Worm (Caenorhabditis elegans) whole organism, L3 larva: ENCODE data around the gene cwf-19L2.

ENCODE experiments used
- R02D3.7 ChIP-seq: fragments of 150-350 bp; optimal IDR thresholded peaks from 2 replicates; lab custom pipeline; 2014; ENCODE audit warnings: missing biosample characterization, missing genetic modification characterization
- ZK546.5 ChIP-seq: sonication (generic microtip); optimal IDR thresholded peaks from 2 replicates; lab custom pipeline; 2017; ENCODE audit warnings: missing biosample characterization, missing genetic modification characterization
- aly-2 ChIP-seq: fragments of 150-350 bp; optimal IDR thresholded peaks from 2 replicates; lab custom pipeline; 2014; ENCODE audit warnings: missing biosample characterization, missing genetic modification characterization
- ceh-16 ChIP-seq: sonication (generic microtip); optimal IDR thresholded peaks from 2 replicates; lab custom pipeline; 2017; ENCODE audit warnings: missing biosample characterization, missing genetic modification characterization
- ceh-28 ChIP-seq: fragments of 150-350 bp; optimal IDR thresholded peaks from 2 replicates; lab custom pipeline; 2014; ENCODE audit warnings: missing biosample characterization, missing genetic modification reagents, missing genetic modification characterization
- ceh-9 ChIP-seq: sonication (generic microtip); optimal IDR thresholded peaks from 2 replicates; lab custom pipeline; 2018; ENCODE audit warnings: missing biosample characterization, missing genetic modification characterization
- egl-5 ChIP-seq: fragments of 150-350 bp; optimal IDR thresholded peaks from 2 replicates; lab custom pipeline; 2017; ENCODE audit warnings: missing biosample characterization, missing genetic modification reagents, missing genetic modification characterization, inconsistent platforms
- elt-1 ChIP-seq: fragments of 150-350 bp; optimal IDR thresholded peaks from 2 replicates; lab custom pipeline; 2014; ENCODE audit warnings: missing biosample characterization, missing genetic modification characterization
- elt-2 ChIP-seq: sonication (generic microtip); optimal IDR thresholded peaks from 2 replicates; lab custom pipeline; 2016; ENCODE audit warnings: missing genetic modification reagents, mild to moderate bottlenecking, missing genetic modification characterization, missing compliant biosample characterization
- elt-3 ChIP-seq, 3 experiments: fragments of 150-350 bp in 1 of 3; sonication (generic microtip) in 2 of 3; optimal IDR thresholded peaks; 2 replicates in 2 of 3; 4 replicates in 1 of 3; lab custom pipeline; 2014 to 2017; ENCODE audit warnings: missing biosample characterization in 3 of 3, missing genetic modification characterization in 3 of 3
- eor-1 ChIP-seq, 2 experiments: fragments of 150-350 bp; optimal IDR thresholded peaks; 2 replicates each; lab custom pipeline; 2014 to 2018; ENCODE audit warnings: missing biosample characterization in 2 of 2, missing genetic modification characterization in 2 of 2
- fkh-2 ChIP-seq: fragments of 150-350 bp; optimal IDR thresholded peaks from 2 replicates; lab custom pipeline; 2014; ENCODE audit warnings: missing biosample characterization, missing genetic modification reagents, missing genetic modification characterization
- fos-1 ChIP-seq: fragments of 150-350 bp; optimal IDR thresholded peaks from 2 replicates; lab custom pipeline; 2014; ENCODE audit warnings: missing biosample characterization, missing genetic modification characterization
- hmg-11 ChIP-seq: sonication (generic microtip); optimal IDR thresholded peaks from 2 replicates; lab custom pipeline; 2016; ENCODE audit warnings: missing genetic modification characterization, missing compliant biosample characterization
- jun-1 ChIP-seq: fragments of 150-350 bp; optimal IDR thresholded peaks from 2 replicates; lab custom pipeline; 2014; ENCODE audit warnings: missing biosample characterization, missing genetic modification reagents, missing genetic modification characterization
- lin-15B ChIP-seq: fragments of 150-350 bp; optimal IDR thresholded peaks from 2 replicates; lab custom pipeline; 2014; ENCODE audit warnings: missing biosample characterization, missing genetic modification characterization
- lsy-12 ChIP-seq: sonication (generic microtip); optimal IDR thresholded peaks from 2 replicates; lab custom pipeline; 2016; ENCODE audit warnings: mild to moderate bottlenecking, missing genetic modification characterization, missing compliant biosample characterization
- nfya-1 ChIP-seq: sonication (generic microtip); optimal IDR thresholded peaks from 2 replicates; lab custom pipeline; 2017; ENCODE audit warnings: missing genetic modification characterization, mild to moderate bottlenecking, missing compliant biosample characterization, antibody characterized with exemption, moderate library complexity; ENCODE audit not compliant: insufficient read depth
- nhr-11 ChIP-seq: fragments of 150-350 bp; optimal IDR thresholded peaks from 2 replicates; lab custom pipeline; 2014; ENCODE audit warnings: missing biosample characterization, missing genetic modification characterization
- nhr-23 ChIP-seq: fragments of 150-350 bp; optimal IDR thresholded peaks from 2 replicates; lab custom pipeline; 2014; ENCODE audit warnings: missing biosample characterization, missing genetic modification reagents, missing genetic modification characterization
- nhr-28 ChIP-seq: fragments of 150-350 bp; optimal IDR thresholded peaks from 2 replicates; lab custom pipeline; 2014; ENCODE audit warnings: missing biosample characterization, missing genetic modification characterization
- nhr-43 ChIP-seq: sonication (generic microtip); optimal IDR thresholded peaks from 2 replicates; lab custom pipeline; 2016; ENCODE audit warnings: mild to moderate bottlenecking, missing genetic modification characterization, missing compliant biosample characterization; ENCODE audit not compliant: poor library complexity, severe bottlenecking
- nhr-67 ChIP-seq: fragments of 150-350 bp; optimal IDR thresholded peaks from 2 replicates; lab custom pipeline; 2014; ENCODE audit warnings: missing biosample characterization, missing genetic modification characterization
- nhr-77 ChIP-seq: fragments of 150-350 bp; optimal IDR thresholded peaks from 2 replicates; lab custom pipeline; 2014; ENCODE audit warnings: missing biosample characterization, missing genetic modification characterization
- pha-4 ChIP-seq: fragments of 150-350 bp; optimal IDR thresholded peaks from 2 replicates; lab custom pipeline; 2014; ENCODE audit warnings: missing biosample characterization, missing genetic modification reagents, missing genetic modification characterization
- sea-2 ChIP-seq: fragments of 150-350 bp; sonication (generic microtip); optimal IDR thresholded peaks from 4 replicates; lab custom pipeline; 2014; ENCODE audit warnings: missing biosample characterization, missing genetic modification reagents, missing genetic modification characterization
- skn-1 ChIP-seq: fragments of 150-350 bp; optimal IDR thresholded peaks from 2 replicates; lab custom pipeline; 2014; ENCODE audit warnings: missing biosample characterization, missing genetic modification characterization
- snpc-4 ChIP-seq: fragments of 150-350 bp; optimal IDR thresholded peaks from 2 replicates; lab custom pipeline; 2014; ENCODE audit warnings: missing biosample characterization, missing genetic modification characterization

cwf-19L2 gene

ce11 chrIII:7277228-7277627, 16.2 kb upstream of the cwf-19L2 start, which contains the start of the genes spot-1 and B0361.11 (continued):
- TF ChIP-seq elt-2 (tag; lab: Kevin White, UChicago): peak; percentile 15
- no peak for TF ChIP-seq ZK546.5 (tag; lab: Kevin White, UChicago)
- TF ChIP-seq fos-1 (tag; lab: Kevin White, UChicago): no peak
- peak; percentile 63 for TF ChIP-seq hmg-11 (tag; lab: Kevin White, UChicago)
- TF ChIP-seq, all 47 proteins: peak for 13

ce11 chrIII:7278491-7278890, 14.9 kb upstream of the cwf-19L2 start:
- peak; percentile 38 for TF ChIP-seq nhr-43 (tag; lab: Kevin White, UChicago)
- no peak for TF ChIP-seq aly-2 (tag; lab: Kevin White, UChicago)
- peak; percentile 39 for TF ChIP-seq nhr-11 (tag; lab: Kevin White, UChicago)
- no peak for TF ChIP-seq fos-1 (tag; lab: Kevin White, UChicago)
- peak; percentile 44 for TF ChIP-seq nfya-1 (tag; lab: Kevin White, UChicago)
- TF ChIP-seq R02D3.7: peak; percentile 6
- peak; percentile 56 for TF ChIP-seq jun-1 (tag; lab: Kevin White, UChicago)
- peak; percentile 45 for TF ChIP-seq ceh-28 (tag; lab: Kevin White, UChicago)
- TF ChIP-seq fkh-2 (tag; lab: Kevin White, UChicago): no peak
- peak; percentile 18 for TF ChIP-seq lin-15B (tag; lab: Kevin White, UChicago)
- TF ChIP-seq pha-4 (tag; lab: Kevin White, UChicago): peak; percentile 82
- peak; percentile 75 for TF ChIP-seq lsy-12
- TF ChIP-seq elt-3 (tag; optimal IDR thresholded peaks at IDR 0.05; lab: Kevin White, UChicago): no peak
- TF ChIP-seq nhr-23 (tag; lab: Kevin White, UChicago): peak; percentile 45
- TF ChIP-seq nhr-77 (tag; lab: Kevin White, UChicago): peak; percentile 49
- TF ChIP-seq snpc-4 (tag; lab: Kevin White, UChicago): peak; percentile 99
- peak; percentile 45 for TF ChIP-seq elt-2 (tag; lab: Kevin White, UChicago)
- peak; percentile 49 for TF ChIP-seq hmg-11 (tag; lab: Kevin White, UChicago)

ce11 chrIII:7281179-7281578, 12.3 kb upstream of the cwf-19L2 start, which contains the start of gene B0361.3:
Gene B0361.3 (plus strand): TSS chrIII:7281462.
- TF ChIP-seq sea-2 (GFP tag; lab: Kevin White, UChicago) (no peak), pha-4 (tag; lab: Kevin White, UChicago) (peak; percentile 31), R02D3.7 (peak; percentile 42), skn-1 (tag; lab: Kevin White, UChicago) (no peak), nfya-1 (tag; lab: Kevin White, UChicago) (peak; percentile 21)

ce11 chrIII:7285783-7286182, 7.7 kb upstream of the cwf-19L2 start, which contains the start of gene pho-5:
Gene pho-5 (minus strand): TSS chrIII:7285883.
- TF ChIP-seq elt-1 (no peak), ceh-28 (tag; lab: Kevin White, UChicago) (no peak)
- TF ChIP-seq, all 47 proteins: peak for 0

- TF ChIP-seq nhr-11 (tag; lab: Kevin White, UChicago) (no peak), eor-1 (tag; optimal IDR thresholded peaks at IDR 0.05; lab: Kevin White, UChicago) (no peak), pha-4 (tag; lab: Kevin White, UChicago) (no peak)
Measured at ce11 chrIII:7287503-7287902, 5.9 kb upstream of the cwf-19L2 start, which contains the start of gene ykt-6. Gene ykt-6 (minus strand): TSS chrIII:7287603.

- TF ChIP-seq ceh-9 (tag; lab: Kevin White, UChicago) (no peak), hmg-11 (tag; lab: Kevin White, UChicago) (no peak), egl-5 (tag; lab: Kevin White, UChicago) (no peak), nhr-67 (no peak), nhr-11 (tag; lab: Kevin White, UChicago) (no peak), R02D3.7 (no peak), snpc-4 (tag; lab: Kevin White, UChicago) (no peak), nhr-28 (tag; lab: Kevin White, UChicago) (no peak), eor-1 (tag; optimal IDR thresholded peaks at IDR 0.05; lab: Kevin White, UChicago) (no peak)
Measured at ce11 chrIII:7290462-7290861, 3.0 kb upstream of the cwf-19L2 start, which contains the start of gene algn-11. Gene algn-11 (minus strand): TSS chrIII:7290562.

ce11 chrIII:7291216-7291615, 2.2 kb upstream of the cwf-19L2 start:
- TF ChIP-seq nfya-1 (tag; lab: Kevin White, UChicago): peak; percentile 27
- TF ChIP-seq ceh-16 (tag; lab: Kevin White, UChicago): no peak
